Worm (Caenorhabditis elegans): ENCODE results near the gene ttr-21.

ttr-21 gene

DNA sequence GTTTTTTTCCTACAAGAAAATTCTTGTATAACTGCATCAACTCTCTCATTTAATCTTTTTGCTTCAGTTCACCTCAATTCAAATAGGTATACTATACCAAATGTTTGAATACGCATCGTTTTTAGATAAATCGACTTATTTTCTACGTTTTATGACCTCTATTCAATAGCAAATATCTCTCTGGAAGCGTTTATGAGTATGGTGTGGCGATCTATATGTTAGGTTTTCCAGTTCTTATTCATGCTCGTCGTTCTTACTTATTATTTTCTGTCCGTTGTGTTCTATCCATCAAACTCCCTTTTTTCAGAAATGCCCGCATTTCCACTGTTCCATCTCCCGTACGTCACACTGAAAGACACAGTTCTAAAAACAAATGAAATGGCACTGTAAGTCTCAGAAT is 26.4 kb upstream of the ttr-21 start, which contains the start of gene T22G5.3:
Gene T22G5.3, plus strand, starts transcription at position 301 of the 400 bp plus-strand sequence.
- no peak for TF ChIP-seq set-16 (GFP tag; IDR thresholded peaks at IDR 0.05)
- no peak for TF ChIP-seq hif-1 (tag; optimal IDR thresholded peaks at IDR 0.05)
- TF ChIP-seq daf-12 (tag; optimal IDR thresholded peaks at IDR 0.05) = no peak
- TF ChIP-seq T20F7.1 (GFP tag; optimal IDR thresholded peaks at IDR 0.05) = no peak
- no peak for TF ChIP-seq daf-8 (GFP tag; IDR thresholded peaks at IDR 0.05)
- TF ChIP-seq duxl-1 (tag; optimal IDR thresholded peaks at IDR 0.05; ENCODE audit: poor library complexity) = no peak
- no peak for TF ChIP-seq saeg-2 (GFP tag; IDR thresholded peaks at IDR 0.05)
- no peak for TF ChIP-seq skn-1 (tag; optimal IDR thresholded peaks at IDR 0.05)
- no peak for TF ChIP-seq gei-8 (GFP tag; optimal IDR thresholded peaks at IDR 0.05)
- no peak for TF ChIP-seq ceh-82 (tag; optimal IDR thresholded peaks at IDR 0.05)
- TF ChIP-seq mxl-2 (GFP tag; conservative IDR thresholded peaks at IDR 0.05) = no peak
- no peak for TF ChIP-seq F10B5.3 (tag; optimal IDR thresholded peaks at IDR 0.05)
- TF ChIP-seq nhr-25 (tag; optimal IDR thresholded peaks at IDR 0.05; ENCODE audit: borderline replicate concordance, insufficient read depth) = no peak
- no peak for TF ChIP-seq dve-1 (tag; optimal IDR thresholded peaks at IDR 0.05; ENCODE audit: insufficient read depth)
- TF ChIP-seq zip-2 (tag; optimal IDR thresholded peaks at IDR 0.05) = no peak
- no peak for TF ChIP-seq ceh-20 (GFP tag; IDR thresholded peaks at IDR 0.05)
- TF ChIP-seq mep-1 (tag; optimal IDR thresholded peaks at IDR 0.05) = no peak

DNA sequence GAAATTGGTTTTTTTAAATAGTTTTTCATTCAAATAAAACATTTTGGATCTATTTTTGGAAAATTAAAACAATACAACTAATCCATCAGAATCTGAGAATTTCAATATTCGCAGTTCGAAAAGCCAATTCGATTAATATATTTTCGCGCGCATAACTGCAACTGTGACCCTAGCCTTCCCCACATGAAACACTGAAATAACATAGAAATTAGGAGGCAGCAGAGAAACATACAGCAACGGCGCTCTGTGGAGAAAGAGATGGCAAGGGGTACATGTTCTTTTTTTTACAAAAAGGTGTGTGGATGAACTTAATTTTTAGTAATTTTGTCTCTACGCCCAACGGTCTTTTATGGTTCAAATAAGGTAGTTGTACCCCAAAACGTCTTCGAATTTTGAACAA is 26.0 kb upstream of the ttr-21 start:
- TF ChIP-seq ztf-7 (tag; optimal IDR thresholded peaks at IDR 0.05) (no peak), hlh-30 (tag; optimal IDR thresholded peaks at IDR 0.05; ENCODE audit: insufficient read depth) (peak; percentile 30), dmd-8 (GFP tag; IDR thresholded peaks at IDR 0.05) (no peak), rbr-2 (tag; optimal IDR thresholded peaks at IDR 0.05) (no peak), zip-11 (GFP tag; IDR thresholded peaks at IDR 0.05) (no peak), dpl-1 (GFP tag; optimal IDR thresholded peaks at IDR 0.05) (peak; percentile 19), nhr-28 (tag; optimal IDR thresholded peaks at IDR 0.05) (peak; percentile 2), nhr-25 (tag; optimal IDR thresholded peaks at IDR 0.05; ENCODE audit: borderline replicate concordance, insufficient read depth) (no peak), madf-9 (GFP tag; conservative IDR thresholded peaks at IDR 0.05) (no peak), ama-1 (optimal IDR thresholded peaks at IDR 0.05) (no peak), nhr-6 (tag; optimal IDR thresholded peaks at IDR 0.05) (peak; percentile 20), F44E2.7 (GFP tag; IDR thresholded peaks at IDR 0.05) (no peak), daf-16 (GFP tag; optimal IDR thresholded peaks at IDR 0.05) (no peak), daf-16 (tag; optimal IDR thresholded peaks at IDR 0.05) (peak; percentile 22), jun-1 (tag; optimal IDR thresholded peaks at IDR 0.05) (no peak), spr-1 (tag; optimal IDR thresholded peaks at IDR 0.05) (no peak), hif-1 (tag; optimal IDR thresholded peaks at IDR 0.05) (no peak), dve-1 (tag; optimal IDR thresholded peaks at IDR 0.05; ENCODE audit: insufficient read depth) (peak; percentile 1), hlh-11 (tag; optimal IDR thresholded peaks at IDR 0.05) (no peak), duxl-1 (tag; optimal IDR thresholded peaks at IDR 0.05; ENCODE audit: poor library complexity) (no peak), Y75B8A.6 (GFP tag; IDR thresholded peaks at IDR 0.05) (no peak), unc-39 (tag; optimal IDR thresholded peaks at IDR 0.05) (no peak)

DNA sequence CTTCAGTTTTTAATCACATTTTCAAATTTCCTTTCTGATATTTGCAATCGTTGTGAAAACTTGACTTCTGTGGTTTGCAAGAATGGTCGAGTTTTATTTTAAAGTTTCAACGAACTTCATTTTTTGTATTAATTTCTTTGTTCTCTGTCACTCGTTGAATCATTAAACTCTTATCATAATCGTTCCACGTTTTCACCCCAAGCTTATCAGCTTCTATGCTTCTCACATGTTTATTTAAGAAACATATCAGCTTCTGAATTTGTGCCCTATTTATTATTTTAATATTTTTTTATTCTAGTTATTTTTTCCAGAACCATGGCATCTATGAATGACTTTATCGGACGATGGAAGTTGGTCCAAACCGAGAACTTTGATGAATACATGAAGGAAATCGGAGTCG is 25.0 kb upstream of the ttr-21 start, which contains the start of gene lbp-7:
Gene lbp-7, plus strand, starts transcription at position 312 of the 400 bp plus-strand sequence.
- TF ChIP-seq spr-3 (GFP tag; optimal IDR thresholded peaks at IDR 0.05) (no peak), lin-15B (tag; optimal IDR thresholded peaks at IDR 0.05) (no peak), unc-130 (GFP tag; optimal IDR thresholded peaks at IDR 0.05) (no peak), zfp-3 (GFP tag; conservative IDR thresholded peaks at IDR 0.05) (no peak), ces-1 (GFP tag; optimal IDR thresholded peaks at IDR 0.05) (no peak), zip-11 (GFP tag; IDR thresholded peaks at IDR 0.05) (no peak), hlh-11 (tag; optimal IDR thresholded peaks at IDR 0.05) (peak; percentile 55), nhr-102 (tag; optimal IDR thresholded peaks at IDR 0.05) (no peak), php-3 (GFP tag; IDR thresholded peaks at IDR 0.05) (peak; percentile 62; the same call in 1 of the 2 replicates), tra-1 (GFP tag; IDR thresholded peaks at IDR 0.05) (0 out of 2 replicates have a peak, but pooled peaks have one; percentile 25), madf-9 (GFP tag; conservative IDR thresholded peaks at IDR 0.05) (no peak), cey-2 (tag; optimal IDR thresholded peaks at IDR 0.05; ENCODE audit: borderline replicate concordance, insufficient read depth) (no peak), mep-1 (tag; optimal IDR thresholded peaks at IDR 0.05) (no peak), fkh-10 (GFP tag; optimal IDR thresholded peaks at IDR 0.05) (no peak), lin-29 (GFP tag; IDR thresholded peaks at IDR 0.05) (no peak), F37D6.2 (tag; optimal IDR thresholded peaks at IDR 0.05) (no peak), daf-12 (tag; optimal IDR thresholded peaks at IDR 0.05) (no peak), ceh-62 (tag; optimal IDR thresholded peaks at IDR 0.05) (no peak), nhr-77 (tag; optimal IDR thresholded peaks at IDR 0.05) (peak; percentile 5)

Measured in whole organism, L4 larva.